Fruit fly (Drosophila melanogaster): ENCODE measurements around the gene CG10013.

CG10013 gene

dm6 chr3R:12350497-12350896, 27.2 kb downstream of the CG10013 start, which contains the start of gene CG10038 (continued):
- TF ChIP-seq hkb (optimal IDR thresholded peaks at IDR 0.05) (no peak), hkb (GFP tag; IDR thresholded peaks at IDR 0.05) (no peak), h (optimal IDR thresholded peaks at IDR 0.05) (no peak), Sry-β (GFP tag; optimal IDR thresholded peaks at IDR 0.05) (peak; percentile 59), az2 (GFP tag; optimal IDR thresholded peaks at IDR 0.05) (peak; percentile 41), CG16813 (GFP tag; IDR thresholded peaks at IDR 0.05; ENCODE audit: partially characterized antibody) (peak; percentile 93), CG1024 (GFP tag; IDR thresholded peaks at IDR 0.05) (no peak), CG17829 (tag; optimal IDR thresholded peaks at IDR 0.05) (peak; percentile 60), CG10565 (GFP tag; optimal IDR thresholded peaks at IDR 0.05) (no peak), CG4617 (GFP tag; optimal IDR thresholded peaks at IDR 0.05; ENCODE audit: borderline replicate concordance) (peak; percentile 61), Bgb (GFP tag; IDR thresholded peaks at IDR 0.05; ENCODE audit: partially characterized antibody) (peak; percentile 97), CG1529 (GFP tag; optimal IDR thresholded peaks at IDR 0.05) (no peak), CG4730 (GFP tag; IDR thresholded peaks at IDR 0.05) (no peak), shn (GFP tag; optimal IDR thresholded peaks at IDR 0.05) (no peak), chinmo (GFP tag; IDR thresholded peaks at IDR 0.05; ENCODE audit: partially characterized antibody) (peak; percentile 92), Mad (GFP tag; optimal IDR thresholded peaks at IDR 0.05) (peak; percentile 36), kah (GFP tag; optimal IDR thresholded peaks at IDR 0.05) (no peak), Ptx1 (GFP tag; IDR thresholded peaks at IDR 0.05) (peak; percentile 46), zfh2 (GFP tag; optimal IDR thresholded peaks at IDR 0.05) (peak; percentile 37), CG2889 (GFP tag; IDR thresholded peaks at IDR 0.05) (no peak), CG9215 (GFP tag; IDR thresholded peaks at IDR 0.05) (no peak), CG31224 (GFP tag; IDR thresholded peaks at IDR 0.05) (no peak), CG3407 (GFP tag; optimal IDR thresholded peaks at IDR 0.05) (no peak), p53 (GFP tag; optimal IDR thresholded peaks at IDR 0.05) (no peak), CG1832 (GFP tag; optimal IDR thresholded peaks at IDR 0.05) (no peak), CG8359 (GFP tag; optimal IDR thresholded peaks at IDR 0.05; ENCODE audit: borderline replicate concordance) (no peak), her (GFP tag; optimal IDR thresholded peaks at IDR 0.05) (no peak), ci (GFP tag; IDR thresholded peaks at IDR 0.05) (0 out of 3 replicates have a peak, but pooled peaks have one; percentile 23), CG7839 (tag; optimal IDR thresholded peaks at IDR 0.05) (peak; percentile 32), CG9876 (GFP tag; optimal IDR thresholded peaks at IDR 0.05) (peak; percentile 14), grau (tag; optimal IDR thresholded peaks at IDR 0.05) (peak; percentile 54), ftz-f1 (GFP tag; optimal IDR thresholded peaks at IDR 0.05) (peak; percentile 86), slp2 (GFP tag; optimal IDR thresholded peaks at IDR 0.05) (peak; percentile 1), CG6791 (GFP tag; IDR thresholded peaks at IDR 0.05; ENCODE audit: partially characterized antibody) (peak; percentile 97), Ets97D (GFP tag; optimal IDR thresholded peaks at IDR 0.05) (peak; percentile 60), CG4424 (GFP tag; optimal IDR thresholded peaks at IDR 0.05) (peak; percentile 36), CG14710 (tag; optimal IDR thresholded peaks at IDR 0.05) (peak; percentile 52)

DNA sequence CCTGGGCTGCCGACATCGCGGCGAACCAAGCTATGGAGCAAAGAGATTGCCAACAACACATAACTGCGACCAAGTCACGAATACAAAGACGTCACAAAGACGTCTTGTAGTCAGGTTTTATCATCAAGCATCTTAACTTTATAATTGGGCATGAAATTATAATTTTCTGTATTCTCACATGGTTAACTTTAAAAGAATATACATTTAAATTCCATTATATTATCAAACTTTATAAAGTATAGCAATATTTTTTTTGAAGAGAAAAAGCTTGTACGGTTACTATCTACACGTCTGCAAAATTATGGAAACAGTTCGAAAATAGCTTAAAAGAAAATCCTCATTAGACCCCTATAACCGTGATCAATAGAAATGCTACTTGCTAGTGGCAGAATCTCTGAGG, 28.7 kb downstream of the CG10013 start, which contains the start of gene CG10041:
Gene CG10041 (minus strand): TSS at position 101 of the 400 bp plus-strand sequence.
- no peak for TF ChIP-seq CG9215 (GFP tag; IDR thresholded peaks at IDR 0.05)

dm6 chr3R:12356044-12356443, 32.7 kb downstream of the CG10013 start, which contains the start of gene MBD-R2:
TSS of gene MBD-R2 (minus strand) at chr3R:12356265.
- TF ChIP-seq CG2129 (GFP tag; IDR thresholded peaks at IDR 0.05; ENCODE audit: partially characterized antibody) (peak; percentile 51), pzg (GFP tag; optimal IDR thresholded peaks at IDR 0.05) (peak; percentile 67), CG10543 (GFP tag; optimal IDR thresholded peaks at IDR 0.05) (no peak), CG31441 (GFP tag; IDR thresholded peaks at IDR 0.05) (peak; percentile 25; the same call in 1 of the 2 replicates), Dek (tag; optimal IDR thresholded peaks at IDR 0.05) (peak; percentile 30), Hr51 (GFP tag; optimal IDR thresholded peaks at IDR 0.05) (peak in 1 of 2 experiments; percentile 3), stwl (tag; optimal IDR thresholded peaks at IDR 0.05) (peak; percentile 65), Hmx (GFP tag; optimal IDR thresholded peaks at IDR 0.05) (no peak), Xrp1 (GFP tag; IDR thresholded peaks at IDR 0.05) (0 out of 2 replicates have a peak, but pooled peaks have one; percentile 16), fu2 (GFP tag; optimal IDR thresholded peaks at IDR 0.05) (no peak), CG2712 (tag; optimal IDR thresholded peaks at IDR 0.05) (peak; percentile 38), Myb (GFP tag; optimal IDR thresholded peaks at IDR 0.05) (peak; percentile 65), CG17186 (GFP tag; optimal IDR thresholded peaks at IDR 0.05) (peak; percentile 51), Opbp (GFP tag; IDR thresholded peaks at IDR 0.05; ENCODE audit: partially characterized antibody) (peak; percentile 80; the same call in 2 of the 3 replicates)
